Worm (Caenorhabditis elegans): ENCODE measurements around the gene sfrp-1.

sfrp-1 gene

DNA sequence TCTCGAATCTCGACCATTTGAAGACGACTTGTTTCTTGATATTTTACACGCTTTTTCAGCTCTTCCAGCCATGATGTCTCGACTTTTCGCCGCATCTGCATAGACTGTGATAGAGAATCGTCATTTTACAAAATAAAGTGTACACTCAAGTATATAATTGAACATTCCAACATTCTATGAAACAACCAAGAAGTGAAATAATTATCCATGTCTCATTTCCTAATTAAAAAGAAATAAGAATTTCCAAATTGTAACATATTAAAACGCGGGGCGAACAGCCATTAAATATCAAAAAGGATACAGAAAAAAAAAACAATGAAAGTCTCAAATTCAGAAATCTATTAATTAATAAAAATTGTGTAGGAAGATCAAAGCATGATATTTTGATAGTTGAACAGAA lies 29.2 kb downstream of the sfrp-1 start, which contains the start of gene smg-3:
smg-3 (minus strand) TSS at position 101 of the 400 bp plus-strand sequence.
- TF ChIP-seq lim-6 (tag; optimal IDR thresholded peaks at IDR 0.05) (no peak), C38D4.7 (GFP tag; optimal IDR thresholded peaks at IDR 0.05) (no peak), ceh-18 (tag; optimal IDR thresholded peaks at IDR 0.05) (no peak), gmeb-2 (tag; optimal IDR thresholded peaks at IDR 0.05) (no peak), madf-2 (tag; optimal IDR thresholded peaks at IDR 0.05) (no peak), F13H6.1 (tag; optimal IDR thresholded peaks at IDR 0.05) (no peak), unc-86 (tag; optimal IDR thresholded peaks at IDR 0.05) (no peak), fax-1 (tag; optimal IDR thresholded peaks at IDR 0.05) (no peak), ceh-14 (tag; optimal IDR thresholded peaks at IDR 0.05) (no peak), hlh-13 (GFP tag; optimal IDR thresholded peaks at IDR 0.05) (no peak), C08G9.2 (tag; optimal IDR thresholded peaks at IDR 0.05) (no peak), ceh-6 (GFP tag; optimal IDR thresholded peaks at IDR 0.05) (no peak), pag-3 (tag; optimal IDR thresholded peaks at IDR 0.05; ENCODE audit: borderline replicate concordance) (no peak), mec-3 (tag; optimal IDR thresholded peaks at IDR 0.05; ENCODE audit: borderline replicate concordance) (no peak), ttx-3 (tag; optimal IDR thresholded peaks at IDR 0.05) (no peak)

- no peak for TF ChIP-seq elt-2 (tag; optimal IDR thresholded peaks at IDR 0.05)
- TF ChIP-seq pag-3 (tag; optimal IDR thresholded peaks at IDR 0.05; ENCODE audit: borderline replicate concordance) = no peak
- no peak for TF ChIP-seq gmeb-2 (tag; optimal IDR thresholded peaks at IDR 0.05)
- TF ChIP-seq zip-5 (tag; optimal IDR thresholded peaks at IDR 0.05) = no peak
Measured at ce11 chrIV:6372267-6372666, 30.0 kb downstream of the sfrp-1 start.

- peak; percentile 42 for TF ChIP-seq C08G9.2 (tag; optimal IDR thresholded peaks at IDR 0.05)
- TF ChIP-seq ceh-31 (tag; optimal IDR thresholded peaks at IDR 0.05) = peak; percentile 56
- no peak for TF ChIP-seq ceh-9 (tag; optimal IDR thresholded peaks at IDR 0.05)
- peak; percentile 13 for TF ChIP-seq tbx-2 (tag; optimal IDR thresholded peaks at IDR 0.05)
- no peak for TF ChIP-seq sox-4 (tag; optimal IDR thresholded peaks at IDR 0.05)
- TF ChIP-seq hlh-8 (tag; optimal IDR thresholded peaks at IDR 0.05) = no peak
- TF ChIP-seq unc-42 (tag; optimal IDR thresholded peaks at IDR 0.05) = peak; percentile 43
- no peak for TF ChIP-seq tbx-7 (tag; optimal IDR thresholded peaks at IDR 0.05)
- TF ChIP-seq lin-11 (tag; optimal IDR thresholded peaks at IDR 0.05) = no peak
- TF ChIP-seq che-1 (tag; optimal IDR thresholded peaks at IDR 0.05) = no peak
Measured at ce11 chrIV:6369489-6369888, 32.7 kb downstream of the sfrp-1 start.

- TF ChIP-seq fkh-10 (GFP tag; optimal IDR thresholded peaks at IDR 0.05) = peak; percentile 36
- TF ChIP-seq ceh-14 (tag; optimal IDR thresholded peaks at IDR 0.05) = no peak
- TF ChIP-seq unc-42 (tag; optimal IDR thresholded peaks at IDR 0.05) = peak; percentile 94
Measured at ce11 chrIV:6366032-6366431, 36.2 kb downstream of the sfrp-1 start.

ce11 chrIV:6365045-6365444 lies 37.2 kb downstream of the sfrp-1 start, which contains the start of gene Y73B6BL.270:
Gene Y73B6BL.270, plus strand, starts transcription at chrIV:6365345.
- no peak for TF ChIP-seq pax-1 (tag; optimal IDR thresholded peaks at IDR 0.05)
- TF ChIP-seq C08G9.2 (tag; optimal IDR thresholded peaks at IDR 0.05) = no peak
- no peak for TF ChIP-seq che-1 (tag; optimal IDR thresholded peaks at IDR 0.05)
- no peak for TF ChIP-seq zip-5 (tag; optimal IDR thresholded peaks at IDR 0.05)
- TF ChIP-seq fkh-6 (tag; optimal IDR thresholded peaks at IDR 0.05) = no peak
- TF ChIP-seq sdc-2 (tag; optimal IDR thresholded peaks at IDR 0.05) = no peak
- no peak for TF ChIP-seq elt-2 (tag; optimal IDR thresholded peaks at IDR 0.05)
- TF ChIP-seq T23F11.4 (GFP tag; optimal IDR thresholded peaks at IDR 0.05) = no peak
- no peak for TF ChIP-seq hlh-6 (tag; optimal IDR thresholded peaks at IDR 0.05)
- TF ChIP-seq lim-6 (tag; optimal IDR thresholded peaks at IDR 0.05) = no peak
- no peak for TF ChIP-seq dmd-4 (tag; optimal IDR thresholded peaks at IDR 0.05; ENCODE audit: borderline replicate concordance)
- TF ChIP-seq fkh-10 (GFP tag; optimal IDR thresholded peaks at IDR 0.05) = no peak
- no peak for TF ChIP-seq nhr-11 (tag; optimal IDR thresholded peaks at IDR 0.05)
- TF ChIP-seq C38D4.7 (GFP tag; optimal IDR thresholded peaks at IDR 0.05) = no peak
- no peak for TF ChIP-seq pha-4 (tag; optimal IDR thresholded peaks at IDR 0.05)
- no peak for TF ChIP-seq ceh-22 (tag; optimal IDR thresholded peaks at IDR 0.05)
- no peak for TF ChIP-seq hlh-8 (tag; optimal IDR thresholded peaks at IDR 0.05)

All from whole organism, late embryonic.